Worm (Caenorhabditis elegans) whole organism, L2 larva: ENCODE measurements around the gene sld-5.

Experiments
- ama-1 ChIP-seq: fragments of 150-350 bp; optimal IDR thresholded peaks from 2 replicates; lab custom pipeline; 2018; ENCODE audit warnings: inconsistent platforms
- elt-1 ChIP-seq: fragments of 150-350 bp; optimal IDR thresholded peaks from 2 replicates; lab custom pipeline; 2014; ENCODE audit warnings: missing biosample characterization, missing genetic modification characterization
- fos-1 ChIP-seq: fragments of 150-350 bp; optimal IDR thresholded peaks from 2 replicates; lab custom pipeline; 2014; ENCODE audit warnings: missing biosample characterization, missing genetic modification characterization
- mbf-1 ChIP-seq: sonication (generic microtip); optimal IDR thresholded peaks from 2 replicates; lab custom pipeline; 2017; ENCODE audit warnings: missing biosample characterization, missing genetic modification characterization
- nhr-11 ChIP-seq: fragments of 150-350 bp; optimal IDR thresholded peaks from 2 replicates; lab custom pipeline; 2014; ENCODE audit warnings: missing biosample characterization, missing genetic modification characterization
- nhr-129 ChIP-seq: fragments of 150-350 bp; optimal IDR thresholded peaks from 2 replicates; lab custom pipeline; 2014; ENCODE audit warnings: missing biosample characterization, missing genetic modification characterization
- nhr-237 ChIP-seq: fragments of 150-350 bp; optimal IDR thresholded peaks from 2 replicates; lab custom pipeline; 2014; ENCODE audit warnings: missing biosample characterization, missing genetic modification characterization
- nhr-77 ChIP-seq: fragments of 150-350 bp; optimal IDR thresholded peaks from 2 replicates; lab custom pipeline; 2014; ENCODE audit warnings: missing biosample characterization, missing genetic modification characterization
- ztf-11 ChIP-seq: sonication (generic microtip); optimal IDR thresholded peaks from 2 replicates; lab custom pipeline; 2017; ENCODE audit warnings: missing biosample characterization, missing genetic modification characterization

- TF ChIP-seq nhr-129 (tag; lab: Kevin White, UChicago) (no peak), fos-1 (tag; lab: Kevin White, UChicago) (no peak), mbf-1 (no peak), nhr-11 (no peak), nhr-237 (tag; lab: Kevin White, UChicago) (no peak), ztf-11 (no peak), elt-1 (tag; lab: Kevin White, UChicago) (no peak), ama-1 (lab: Kevin White, UChicago) (no peak), nhr-77 (tag; lab: Kevin White, UChicago) (no peak)
Observed at ce11 chrV:20196671-20197070, 40.9 kb downstream of the sld-5 start, which contains the start of gene ftr-1.
